Worm (Caenorhabditis elegans) whole organism, L4 larva: Measurements from ENCODE around the gene F57B1.9.
"Not testable (repeated sequence)": the region's sequence is repeated elsewhere in the genome, so short reads cannot be mapped to it uniquely, and the experiment has no call there.

ENCODE experiments used
- F10B5.3 ChIP-seq: sonication (generic microtip); optimal IDR thresholded peaks from 2 replicates; lab custom pipeline; 2016; ENCODE audit warnings: mild to moderate bottlenecking, missing genetic modification characterization, missing compliant biosample characterization
- F26F4.8 ChIP-seq: fragments of 200-800 bp; sonication (Bioruptor generic); conservative IDR thresholded peaks from 2 replicates; pipeline ENCODE4 v1.3.6; 2022; ENCODE audit warnings: missing genetic modification characterization, missing compliant biosample characterization
- F37D6.2 ChIP-seq: sonication (generic microtip); optimal IDR thresholded peaks from 2 replicates; lab custom pipeline; 2016; ENCODE audit warnings: mild to moderate bottlenecking, missing genetic modification characterization, missing compliant biosample characterization
- F44E2.7 ChIP-seq: fragments of 200-800 bp; sonication (Bioruptor generic); IDR thresholded peaks from 2 replicates; pipeline ENCODE4 v2.1.2; 2022; ENCODE audit warnings: missing genetic modification characterization, missing compliant biosample characterization
- T20F7.1 ChIP-seq: fragments of 200-800 bp; sonication (Bioruptor generic); optimal IDR thresholded peaks from 2 replicates; lab custom pipeline; 2018; ENCODE audit warnings: mild to moderate bottlenecking, missing genetic modification characterization, missing compliant biosample characterization
- T26A8.4 ChIP-seq: fragments of 200-800 bp; sonication (Bioruptor generic); IDR thresholded peaks from 2 replicates; pipeline ENCODE4 v1.3.6; 2022; ENCODE audit warnings: missing genetic modification characterization, missing compliant biosample characterization
- Y48G9A.11 ChIP-seq: fragments of 200-800 bp; sonication (Bioruptor generic); IDR thresholded peaks from 2 replicates; pipeline ENCODE4 v1.3.6; 2022; ENCODE audit warnings: missing genetic modification reagents, missing genetic modification characterization, missing compliant biosample characterization
- ZK337.2 ChIP-seq: fragments of 200-800 bp; sonication (Bioruptor generic); IDR thresholded peaks from 2 replicates; pipeline ENCODE4 v1.3.6; 2022; ENCODE audit warnings: missing genetic modification reagents, missing genetic modification characterization, missing compliant biosample characterization
- ama-1 ChIP-seq: fragments of 150-350 bp; optimal IDR thresholded peaks from 2 replicates; lab custom pipeline; 2014; ENCODE audit warnings: inconsistent platforms, mixed read lengths
- ceh-28 ChIP-seq: fragments of 150-350 bp; optimal IDR thresholded peaks from 2 replicates; lab custom pipeline; 2014; ENCODE audit warnings: missing biosample characterization, missing genetic modification reagents, missing genetic modification characterization
- ceh-32 ChIP-seq: sonication (generic microtip); optimal IDR thresholded peaks from 2 replicates; lab custom pipeline; 2016; ENCODE audit warnings: mild to moderate bottlenecking, missing genetic modification characterization, missing compliant biosample characterization; ENCODE audit not compliant: poor library complexity
- ceh-44 ChIP-seq: fragments of 200-800 bp; sonication (Bioruptor generic); IDR thresholded peaks from 2 replicates; pipeline ENCODE4 v1.3.6; 2022; ENCODE audit warnings: missing genetic modification reagents, missing genetic modification characterization, missing compliant biosample characterization
- ctbp-1 ChIP-seq: fragments of 200-800 bp; sonication (Bioruptor generic); IDR thresholded peaks from 2 replicates; pipeline ENCODE4 v1.3.6; 2022; ENCODE audit warnings: missing genetic modification reagents, missing genetic modification characterization, missing compliant biosample characterization
- daf-12 ChIP-seq: fragments of 150-350 bp; optimal IDR thresholded peaks from 2 replicates; lab custom pipeline; 2014; ENCODE audit warnings: missing biosample characterization, missing genetic modification reagents, missing genetic modification characterization
- daf-16 ChIP-seq, 3 experiments: sonication (generic microtip); optimal IDR thresholded peaks; 2 replicates each; lab custom pipeline; 2016 to 2017; ENCODE audit warnings: missing genetic modification characterization in 3 of 3, missing genetic modification reagents in 3 of 3, mild to moderate bottlenecking in 2 of 3, missing compliant biosample characterization in 2 of 3, missing biosample characterization in 1 of 3, moderate library complexity in 1 of 3
- dmd-9 ChIP-seq: fragments of 200-800 bp; sonication (Bioruptor generic); IDR thresholded peaks from 2 replicates; pipeline ENCODE4 v1.3.6; 2022; ENCODE audit warnings: missing genetic modification reagents, missing genetic modification characterization, missing compliant biosample characterization
- dve-1 ChIP-seq: sonication (generic microtip); optimal IDR thresholded peaks from 2 replicates; lab custom pipeline; 2017; ENCODE audit warnings: antibody characterized with exemption, mild to moderate bottlenecking, missing genetic modification characterization, missing compliant biosample characterization; ENCODE audit not compliant: insufficient read depth
- egl-43 ChIP-seq: fragments of 200-800 bp; sonication (Bioruptor generic); IDR thresholded peaks from 2 replicates; pipeline ENCODE4 v1.3.6; 2022; ENCODE audit warnings: missing genetic modification reagents, missing genetic modification characterization, missing compliant biosample characterization
- fos-1 ChIP-seq: fragments of 150-350 bp; optimal IDR thresholded peaks from 2 replicates; lab custom pipeline; 2014; ENCODE audit warnings: missing biosample characterization, missing genetic modification characterization
- hlh-11 ChIP-seq: fragments of 200-800 bp; sonication (Bioruptor generic); optimal IDR thresholded peaks from 2 replicates; lab custom pipeline; 2018; ENCODE audit warnings: mild to moderate bottlenecking, missing genetic modification characterization, missing compliant biosample characterization
- jun-1 ChIP-seq: fragments of 150-350 bp; optimal IDR thresholded peaks from 2 replicates; lab custom pipeline; 2014; ENCODE audit warnings: missing biosample characterization, missing genetic modification reagents, missing genetic modification characterization
- lin-13 ChIP-seq: fragments of 150-350 bp; optimal IDR thresholded peaks from 2 replicates; lab custom pipeline; 2014; ENCODE audit warnings: missing biosample characterization, missing genetic modification reagents, missing genetic modification characterization
- lsy-2 ChIP-seq, 2 experiments: fragments of 150-350 bp in 1 of 2; sonication (generic microtip) in 1 of 2; optimal IDR thresholded peaks; 2 replicates each; lab custom pipeline; 2014 to 2017; ENCODE audit warnings: missing biosample characterization in 2 of 2, missing genetic modification characterization in 2 of 2
- madf-5 ChIP-seq, 2 experiments: fragments of 200-800 bp; sonication (Bioruptor generic); IDR thresholded peaks; 2 replicates each; pipeline ENCODE4 v1.3.6; 2022; ENCODE audit warnings: missing compliant biosample characterization in 2 of 2, missing genetic modification characterization in 2 of 2
- mxl-2 ChIP-seq: fragments of 200-800 bp; sonication (Bioruptor generic); conservative IDR thresholded peaks from 2 replicates; pipeline ENCODE4 v1.3.6; 2022; ENCODE audit warnings: missing genetic modification reagents, missing genetic modification characterization, missing compliant biosample characterization
- nhr-11 ChIP-seq: fragments of 150-350 bp; optimal IDR thresholded peaks from 2 replicates; lab custom pipeline; 2014; ENCODE audit warnings: missing biosample characterization, missing genetic modification characterization
- nhr-6 ChIP-seq: fragments of 150-350 bp; optimal IDR thresholded peaks from 2 replicates; lab custom pipeline; 2014; ENCODE audit warnings: missing biosample characterization, missing genetic modification characterization
- pha-4 ChIP-seq, 2 experiments: fragments of 150-350 bp in 1 of 2; fragments of 200-800 bp in 1 of 2; sonication (Bioruptor generic) in 1 of 2; IDR thresholded peaks in 1 of 2; optimal IDR thresholded peaks in 1 of 2; 2 replicates each; pipeline versions ENCODE4 v1.3.6 to Lab custom; 2014 to 2022; ENCODE audit warnings: missing genetic modification characterization in 2 of 2, missing genetic modification reagents in 2 of 2, missing biosample characterization in 1 of 2, missing compliant biosample characterization in 1 of 2
- sdz-12 ChIP-seq: fragments of 200-800 bp; sonication (Bioruptor generic); optimal IDR thresholded peaks from 2 replicates; lab custom pipeline; 2018; ENCODE audit warnings: mild to moderate bottlenecking, missing genetic modification characterization, missing compliant biosample characterization
- set-16 ChIP-seq: fragments of 200-800 bp; sonication (Bioruptor generic); IDR thresholded peaks from 2 replicates; pipeline ENCODE4 v1.3.6; 2022; ENCODE audit warnings: missing genetic modification reagents, missing genetic modification characterization, missing compliant biosample characterization
- zip-11 ChIP-seq: fragments of 200-800 bp; sonication (Bioruptor generic); IDR thresholded peaks from 2 replicates; pipeline ENCODE4 v1.3.6; 2022; ENCODE audit warnings: missing genetic modification characterization, missing compliant biosample characterization
- zip-2 ChIP-seq: fragments of 150-350 bp; optimal IDR thresholded peaks from 2 replicates; lab custom pipeline; 2014; ENCODE audit warnings: missing biosample characterization, missing genetic modification characterization
- ztf-11 ChIP-seq: fragments of 150-350 bp; optimal IDR thresholded peaks from 2 replicates; lab custom pipeline; 2014; ENCODE audit warnings: missing biosample characterization, missing genetic modification characterization
- ztf-7 ChIP-seq: fragments of 150-350 bp; optimal IDR thresholded peaks from 2 replicates; lab custom pipeline; 2014; ENCODE audit warnings: missing biosample characterization, missing genetic modification characterization

F57B1.9 gene

DNA sequence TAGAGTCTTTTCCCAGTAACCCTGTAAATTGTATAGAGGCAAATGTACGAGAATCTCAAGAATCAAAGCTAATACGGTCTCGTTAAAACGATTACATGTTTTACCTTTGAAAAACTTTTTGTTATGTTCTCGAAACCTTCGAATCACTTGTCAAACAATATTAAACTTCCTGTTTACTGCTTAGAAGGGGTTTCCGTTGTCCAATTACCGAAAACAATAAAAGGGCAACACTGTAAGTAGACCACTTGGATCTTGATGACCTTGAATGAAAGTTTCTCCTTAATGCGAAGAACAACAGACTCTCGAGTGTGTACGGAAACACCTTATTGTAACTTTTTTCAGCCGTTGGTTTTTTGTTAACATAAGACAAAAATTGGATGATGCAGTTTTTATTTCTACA is 2.9 kb upstream of the F57B1.9 start (continued):
- TF ChIP-seq daf-12 (tag; lab: Kevin White, UChicago) (no peak), jun-1 (no peak), dve-1 (tag; lab: Kevin White, UChicago) (peak; percentile 4), ama-1 (lab: Kevin White, UChicago) (peak; percentile 68), ztf-7 (tag; lab: Kevin White, UChicago) (no peak), lin-13 (GFP tag; lab: Kevin White, UChicago) (no peak), lsy-2 (tag; optimal IDR thresholded peaks at IDR 0.05; lab: Kevin White, UChicago) (peak in 1 of 2 experiments; percentile 48), nhr-6 (tag; lab: Kevin White, UChicago) (peak; percentile 72), ceh-28 (no peak), zip-2 (tag; lab: Kevin White, UChicago) (no peak), mxl-2 (GFP tag; lab: Robert Waterston, UW) (no peak)

DNA sequence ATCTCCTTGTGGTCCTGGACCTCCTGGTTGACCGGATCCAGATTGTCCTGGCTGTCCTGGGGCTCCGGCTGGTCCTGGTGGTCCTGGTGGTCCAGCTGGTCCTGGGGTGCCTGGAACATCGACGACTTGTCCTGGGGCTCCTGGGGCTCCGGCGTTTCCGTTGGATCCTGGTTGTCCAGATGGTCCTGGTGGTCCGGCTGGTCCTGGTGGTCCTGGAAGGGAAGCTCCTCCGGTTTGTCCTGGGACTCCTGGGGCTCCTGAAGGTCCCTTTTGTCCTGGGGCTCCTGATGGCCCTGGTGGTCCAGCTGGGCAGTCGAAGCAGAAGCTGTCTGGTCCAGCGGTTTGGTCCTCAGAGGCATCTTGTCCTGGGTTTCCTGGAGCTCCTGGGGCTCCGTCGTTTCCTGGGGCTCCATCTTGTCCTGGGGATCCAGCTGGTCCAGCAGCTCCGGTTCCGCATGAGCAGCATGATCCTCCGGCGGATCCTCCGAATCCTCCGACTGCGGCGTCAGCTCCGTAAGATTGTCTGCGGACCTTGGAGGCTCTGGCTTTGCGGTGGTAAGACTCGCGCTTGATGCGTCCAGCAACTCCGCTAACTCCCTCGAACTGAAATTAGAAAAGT is 835 bp upstream of the F57B1.9 start:
- TF ChIP-seq set-16 (GFP tag; lab: Robert Waterston, UW) (peak; percentile 98), ceh-44 (GFP tag; lab: Robert Waterston, UW) (0 out of 2 replicates have a peak, but pooled peaks have one; percentile 5), madf-5 (GFP tag; IDR thresholded peaks at IDR 0.05; lab: Robert Waterston, UW) (0 out of 4 replicates have a peak, but pooled peaks of 1 of the 2 experiments have one; percentile 45), pha-4 (GFP tag; IDR thresholded peaks at IDR 0.05; lab: Robert Waterston, UW) (peak; percentile 34; the same call in 1 of the 2 replicates), egl-43 (GFP tag; lab: Robert Waterston, UW) (peak; percentile 15; the same call in 1 of the 2 replicates)
- not testable (repeated sequence) for TF ChIP-seq pha-4 (tag; optimal IDR thresholded peaks at IDR 0.05; lab: Kevin White, UChicago)

ce11 chrV:13195548-13195947 is 2.2 kb downstream of the F57B1.9 start, which contains the start of gene F57B1.1:
Gene F57B1.1 (minus strand): TSS chrV:13195648.
- TF ChIP-seq F37D6.2 (tag; lab: Kevin White, UChicago) (no peak), T26A8.4 (no peak), fos-1 (tag; lab: Kevin White, UChicago) (no peak), daf-16 (GFP tag; optimal IDR thresholded peaks at IDR 0.05; lab: Kevin White, UChicago) (no peak), daf-16 (tag; optimal IDR thresholded peaks at IDR 0.05; lab: Kevin White, UChicago) (no peak), nhr-11 (tag; lab: Kevin White, UChicago) (no peak), ceh-32 (no peak)

DNA sequence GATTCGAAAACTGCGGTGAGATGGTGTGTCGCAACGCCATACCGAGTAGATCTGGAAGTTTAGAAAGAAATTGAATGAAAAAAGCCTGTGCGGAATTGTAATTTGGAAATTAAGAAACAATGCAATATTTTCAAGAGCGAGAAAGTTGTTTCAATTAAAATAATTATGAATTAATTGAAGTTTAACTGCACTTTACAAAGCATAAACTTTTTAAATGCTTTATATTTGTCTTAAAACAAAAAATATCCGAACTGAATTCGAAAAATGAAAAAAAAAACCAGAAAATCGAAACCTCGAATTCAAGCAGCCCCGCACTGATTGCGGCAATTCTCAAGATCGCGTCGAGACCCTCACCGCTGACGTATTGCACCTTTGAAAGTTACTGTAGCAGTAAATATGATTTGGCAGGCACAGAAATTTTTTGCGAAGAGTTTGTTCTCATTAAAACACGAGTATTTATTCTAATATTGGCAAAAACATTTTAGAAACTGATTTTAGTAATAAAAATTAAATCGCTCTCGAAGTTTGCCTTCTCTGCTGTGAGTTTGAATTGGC is 4.2 kb downstream of the F57B1.9 start, which contains the start of gene sun-1:
Gene sun-1, minus strand, starts transcription at position 51 of the 555 bp plus-strand sequence.
- TF ChIP-seq F26F4.8 (no peak), F10B5.3 (no peak), Y48G9A.11 (GFP tag; lab: Robert Waterston, UW) (0 out of 2 replicates have a peak, but pooled peaks have one; percentile 21)

DNA sequence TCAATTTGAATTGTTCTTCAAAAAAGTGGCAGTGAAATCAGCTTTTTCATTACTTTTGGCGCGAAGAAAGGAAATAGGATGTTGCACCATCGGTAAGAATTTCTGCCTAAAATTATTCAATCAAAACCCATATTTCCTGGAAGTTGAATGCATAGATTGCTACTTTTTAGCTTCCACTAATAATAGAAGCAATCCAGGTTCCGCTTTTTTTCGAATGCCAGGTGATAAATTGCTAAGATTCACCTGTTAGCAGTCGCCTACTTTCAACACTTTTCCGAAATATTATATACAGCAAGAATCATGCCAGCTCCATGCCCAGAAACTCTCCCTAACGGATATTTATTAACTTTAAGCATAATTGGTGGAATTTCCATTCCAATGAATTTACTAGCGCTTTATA is 12.3 kb downstream of the F57B1.9 start, which contains the start of gene sri-6:
Gene sri-6, plus strand, starts transcription at position 301 of the 400 bp plus-strand sequence.
- no peak for TF ChIP-seq ztf-11 (tag; lab: Kevin White, UChicago)
- TF ChIP-seq hlh-11 (tag; lab: Kevin White, UChicago): no peak
- no peak for TF ChIP-seq dmd-9 (GFP tag; lab: Robert Waterston, UW)
- TF ChIP-seq sdz-12 (GFP tag; lab: Kevin White, UChicago): no peak
- no peak for TF ChIP-seq F44E2.7 (GFP tag; lab: Robert Waterston, UW)
- TF ChIP-seq ctbp-1: no peak
- no peak for TF ChIP-seq T26A8.4
- TF ChIP-seq ztf-7 (tag; lab: Kevin White, UChicago): no peak
- TF ChIP-seq nhr-11 (tag; lab: Kevin White, UChicago): no peak
- TF ChIP-seq T20F7.1 (GFP tag; lab: Kevin White, UChicago): no peak
- no peak for TF ChIP-seq ZK337.2 (GFP tag; lab: Robert Waterston, UW)
- TF ChIP-seq zip-11: no peak
- TF ChIP-seq mxl-2 (GFP tag; lab: Robert Waterston, UW): no peak
